Worm (Caenorhabditis elegans) whole organism, late embryonic: Measurements from ENCODE around the gene unc-62.

Experiments used
- C08G9.2 ChIP-seq: sonication (generic microtip); optimal IDR thresholded peaks from 2 replicates; lab custom pipeline; 2016; ENCODE audit warnings: mild to moderate bottlenecking, missing genetic modification characterization, moderate library complexity, missing compliant biosample characterization
- C38D4.7 ChIP-seq: fragments of 200-800 bp; sonication (Bioruptor generic); optimal IDR thresholded peaks from 2 replicates; lab custom pipeline; 2018; ENCODE audit warnings: mild to moderate bottlenecking, missing genetic modification characterization, moderate library complexity, missing compliant biosample characterization
- F13H6.1 ChIP-seq: sonication (generic microtip); optimal IDR thresholded peaks from 2 replicates; lab custom pipeline; 2016; ENCODE audit warnings: missing genetic modification characterization, missing compliant biosample characterization
- K02D7.2 ChIP-seq: sonication (generic microtip); optimal IDR thresholded peaks from 2 replicates; lab custom pipeline; 2017; ENCODE audit warnings: mild to moderate bottlenecking, missing genetic modification characterization, missing compliant biosample characterization
- T23F11.4 ChIP-seq: fragments of 200-800 bp; sonication (Bioruptor generic); optimal IDR thresholded peaks from 2 replicates; lab custom pipeline; 2018; ENCODE audit warnings: mild to moderate bottlenecking, missing genetic modification characterization, missing compliant biosample characterization
- Y22D7AL.16 ChIP-seq: sonication (generic microtip); optimal IDR thresholded peaks from 2 replicates; lab custom pipeline; 2016; ENCODE audit warnings: missing genetic modification characterization, missing compliant biosample characterization
- ceh-14 ChIP-seq: sonication (generic microtip); optimal IDR thresholded peaks from 2 replicates; lab custom pipeline; 2016; ENCODE audit warnings: missing genotype, missing genetic modification characterization, missing compliant biosample characterization
- ceh-18 ChIP-seq: sonication (generic microtip); optimal IDR thresholded peaks from 2 replicates; lab custom pipeline; 2016; ENCODE audit warnings: missing genetic modification characterization, missing compliant biosample characterization
- ceh-19 ChIP-seq: fragments of 200-800 bp; sonication (Bioruptor generic); optimal IDR thresholded peaks from 2 replicates; lab custom pipeline; 2018; ENCODE audit warnings: mild to moderate bottlenecking, missing genetic modification characterization, missing compliant biosample characterization
- ceh-2 ChIP-seq: sonication (generic microtip); optimal IDR thresholded peaks from 2 replicates; lab custom pipeline; 2016; ENCODE audit warnings: missing genotype, missing genetic modification characterization, missing compliant biosample characterization
- ceh-22 ChIP-seq: sonication (generic microtip); optimal IDR thresholded peaks from 2 replicates; lab custom pipeline; 2017; ENCODE audit warnings: missing biosample characterization, missing genetic modification characterization
- ceh-24 ChIP-seq: sonication (generic microtip); optimal IDR thresholded peaks from 2 replicates; lab custom pipeline; 2016; ENCODE audit warnings: mild to moderate bottlenecking, missing genetic modification characterization, missing compliant biosample characterization
- ceh-30 ChIP-seq: fragments of 150-350 bp; optimal IDR thresholded peaks from 2 replicates; lab custom pipeline; 2014; ENCODE audit warnings: missing biosample characterization, missing genetic modification characterization
- ceh-31 ChIP-seq: sonication (generic microtip); optimal IDR thresholded peaks from 2 replicates; lab custom pipeline; 2016; ENCODE audit warnings: missing genetic modification characterization, missing compliant biosample characterization
- ceh-34 ChIP-seq: sonication (generic microtip); optimal IDR thresholded peaks from 2 replicates; lab custom pipeline; 2016; ENCODE audit warnings: mild to moderate bottlenecking, missing genetic modification characterization, missing compliant biosample characterization
- ceh-48 ChIP-seq: sonication (generic microtip); optimal IDR thresholded peaks from 2 replicates; lab custom pipeline; 2016; ENCODE audit warnings: missing genetic modification characterization, inconsistent platforms, missing compliant biosample characterization
- che-1 ChIP-seq: sonication (generic microtip); optimal IDR thresholded peaks from 2 replicates; lab custom pipeline; 2016; ENCODE audit warnings: mild to moderate bottlenecking, missing genetic modification characterization, missing compliant biosample characterization
- dmd-4 ChIP-seq: sonication (generic microtip); optimal IDR thresholded peaks from 2 replicates; lab custom pipeline; 2016; ENCODE audit warnings: borderline replicate concordance, missing genetic modification characterization, missing compliant biosample characterization
- elt-4 ChIP-seq: sonication (generic microtip); optimal IDR thresholded peaks from 2 replicates; lab custom pipeline; 2016; ENCODE audit warnings: missing genetic modification characterization, missing compliant biosample characterization
- eyg-1 ChIP-seq: sonication (generic microtip); optimal IDR thresholded peaks from 2 replicates; lab custom pipeline; 2016; ENCODE audit warnings: missing genotype, missing genetic modification characterization, missing compliant biosample characterization
- fkh-6 ChIP-seq: sonication (generic microtip); optimal IDR thresholded peaks from 2 replicates; lab custom pipeline; 2016; ENCODE audit warnings: missing genetic modification characterization, missing compliant biosample characterization
- gmeb-2 ChIP-seq: sonication (generic microtip); optimal IDR thresholded peaks from 2 replicates; lab custom pipeline; 2016; ENCODE audit warnings: missing genetic modification characterization, inconsistent platforms, missing compliant biosample characterization
- hlh-15 ChIP-seq: sonication (generic microtip); optimal IDR thresholded peaks from 2 replicates; lab custom pipeline; 2016; ENCODE audit warnings: missing genetic modification characterization, missing compliant biosample characterization
- hlh-30 ChIP-seq: sonication (generic microtip); optimal IDR thresholded peaks from 2 replicates; lab custom pipeline; 2017; ENCODE audit warnings: antibody characterized with exemption, missing genetic modification characterization, missing compliant biosample characterization; ENCODE audit not compliant: insufficient read depth
- lin-11 ChIP-seq: fragments of 200-800 bp; sonication (Bioruptor generic); optimal IDR thresholded peaks from 2 replicates; lab custom pipeline; 2018; ENCODE audit warnings: mild to moderate bottlenecking, missing genetic modification characterization, missing compliant biosample characterization
- madf-2 ChIP-seq: sonication (generic microtip); optimal IDR thresholded peaks from 2 replicates; lab custom pipeline; 2017; ENCODE audit warnings: missing genetic modification characterization, missing compliant biosample characterization
- nhr-11 ChIP-seq: fragments of 150-350 bp; optimal IDR thresholded peaks from 2 replicates; lab custom pipeline; 2014; ENCODE audit warnings: missing biosample characterization, missing genetic modification characterization
- npax-4 ChIP-seq: sonication (generic microtip); optimal IDR thresholded peaks from 2 replicates; lab custom pipeline; 2016; ENCODE audit warnings: missing genetic modification characterization, missing compliant biosample characterization
- odd-2 ChIP-seq: sonication (generic microtip); optimal IDR thresholded peaks from 2 replicates; lab custom pipeline; 2017; ENCODE audit warnings: antibody characterized with exemption, mild to moderate bottlenecking, missing genetic modification characterization, missing compliant biosample characterization
- pha-2 ChIP-seq: sonication (generic microtip); optimal IDR thresholded peaks from 2 replicates; lab custom pipeline; 2017; ENCODE audit warnings: mild to moderate bottlenecking, missing genetic modification characterization, missing compliant biosample characterization
- pha-4 ChIP-seq: fragments of 150-350 bp; optimal IDR thresholded peaks from 2 replicates; lab custom pipeline; 2018; ENCODE audit warnings: missing biosample characterization, missing genetic modification reagents, missing genetic modification characterization
- pqm-1 ChIP-seq: sonication (generic microtip); optimal IDR thresholded peaks from 2 replicates; lab custom pipeline; 2016; ENCODE audit warnings: missing genetic modification characterization, missing compliant biosample characterization
- pros-1 ChIP-seq: fragments of 150-350 bp; optimal IDR thresholded peaks from 2 replicates; lab custom pipeline; 2014; ENCODE audit warnings: missing biosample characterization, missing genetic modification reagents, missing genetic modification characterization
- ref-2 ChIP-seq: sonication (generic microtip); optimal IDR thresholded peaks from 2 replicates; lab custom pipeline; 2016; ENCODE audit warnings: missing genetic modification characterization, missing compliant biosample characterization
- sox-2 ChIP-seq: fragments of 200-800 bp; sonication (Bioruptor generic); IDR thresholded peaks from 2 replicates; pipeline ENCODE4 v1.3.6; 2022; ENCODE audit warnings: missing genetic modification reagents, missing genetic modification characterization, missing compliant biosample characterization
- syd-9 ChIP-seq: sonication (generic microtip); optimal IDR thresholded peaks from 2 replicates; lab custom pipeline; 2016; ENCODE audit warnings: mild to moderate bottlenecking, missing genetic modification characterization, moderate library complexity, missing compliant biosample characterization
- tbx-2 ChIP-seq: sonication (generic microtip); optimal IDR thresholded peaks from 2 replicates; lab custom pipeline; 2016; ENCODE audit warnings: missing genetic modification characterization, missing compliant biosample characterization
- tbx-7 ChIP-seq: sonication (generic microtip); optimal IDR thresholded peaks from 2 replicates; lab custom pipeline; 2016; ENCODE audit warnings: missing genotype, missing genetic modification characterization, missing compliant biosample characterization
- ttx-3 ChIP-seq: sonication (generic microtip); optimal IDR thresholded peaks from 2 replicates; lab custom pipeline; 2016; ENCODE audit warnings: missing genetic modification reagents, missing genetic modification characterization, missing compliant biosample characterization
- unc-3 ChIP-seq, 2 experiments: fragments of 200-800 bp in 1 of 2; sonication (Bioruptor generic) in 1 of 2; sonication (generic microtip) in 1 of 2; conservative IDR thresholded peaks in 1 of 2; optimal IDR thresholded peaks in 1 of 2; 2 replicates each; pipeline versions ENCODE4 v1.3.6 to Lab custom; 2016 to 2022; ENCODE audit warnings: missing compliant biosample characterization in 2 of 2, missing genetic modification characterization in 2 of 2, missing genetic modification reagents in 1 of 2
- unc-42 ChIP-seq: sonication (generic microtip); optimal IDR thresholded peaks from 2 replicates; lab custom pipeline; 2016; ENCODE audit warnings: missing genotype, missing genetic modification characterization, missing compliant biosample characterization
- zip-5 ChIP-seq: sonication (generic microtip); optimal IDR thresholded peaks from 2 replicates; lab custom pipeline; 2016; ENCODE audit warnings: missing genetic modification characterization, missing compliant biosample characterization
- ztf-16 ChIP-seq: sonication (generic microtip); optimal IDR thresholded peaks from 2 replicates; lab custom pipeline; 2017; ENCODE audit warnings: missing genetic modification characterization, missing compliant biosample characterization

unc-62 gene

ce11 chrV:4525512-4525911, 28.3 kb downstream of the unc-62 start:
- no peak for TF ChIP-seq pqm-1 (tag; lab: Kevin White, UChicago)
- TF ChIP-seq ceh-24 = no peak
- no peak for TF ChIP-seq ztf-16 (tag; lab: Kevin White, UChicago)
- TF ChIP-seq C08G9.2 (tag; lab: Kevin White, UChicago) = no peak
- no peak for TF ChIP-seq nhr-11
- TF ChIP-seq eyg-1 = no peak
- TF ChIP-seq tbx-2 = peak; percentile 19
- TF ChIP-seq, all 69 proteins: peak for 1

- TF ChIP-seq npax-4 (tag; lab: Kevin White, UChicago) = no peak
- peak; percentile 1 for TF ChIP-seq ref-2
- TF ChIP-seq syd-9 (tag; lab: Kevin White, UChicago) = no peak
- TF ChIP-seq K02D7.2 (tag; lab: Kevin White, UChicago) = no peak
- no peak for TF ChIP-seq C08G9.2 (tag; lab: Kevin White, UChicago)
- no peak for TF ChIP-seq elt-4
- TF ChIP-seq ceh-30 (tag; lab: Kevin White, UChicago) = no peak
- TF ChIP-seq ceh-19 (GFP tag; lab: Kevin White, UChicago) = no peak
- no peak for TF ChIP-seq sox-2 (GFP tag; lab: Robert Waterston, UW)
- TF ChIP-seq madf-2 (tag; lab: Kevin White, UChicago) = no peak
- no peak for TF ChIP-seq pha-4 (tag; lab: Kevin White, UChicago)
- peak; percentile 22 for TF ChIP-seq unc-42
- TF ChIP-seq eyg-1 = no peak
- no peak for TF ChIP-seq unc-3 (GFP tag; conservative IDR thresholded peaks at IDR 0.05; lab: Robert Waterston, UW)
- TF ChIP-seq unc-3 (tag; optimal IDR thresholded peaks at IDR 0.05; lab: Kevin White, UChicago) = no peak
- TF ChIP-seq C38D4.7 (GFP tag; lab: Kevin White, UChicago) = peak; percentile 12
- peak; percentile 36 for TF ChIP-seq ceh-34 (tag; lab: Kevin White, UChicago)
- TF ChIP-seq ceh-14 (tag; lab: Kevin White, UChicago) = peak; percentile 7
- no peak for TF ChIP-seq Y22D7AL.16 (tag; lab: Kevin White, UChicago)
- no peak for TF ChIP-seq ttx-3
- no peak for TF ChIP-seq hlh-30
- TF ChIP-seq lin-11 = no peak
- TF ChIP-seq pha-2 (tag; lab: Kevin White, UChicago) = no peak
- no peak for TF ChIP-seq gmeb-2
- no peak for TF ChIP-seq che-1 (tag; lab: Kevin White, UChicago)
- TF ChIP-seq hlh-15 = no peak
- TF ChIP-seq ceh-24 = no peak
- peak; percentile 49 for TF ChIP-seq ceh-18
- no peak for TF ChIP-seq ztf-16 (tag; lab: Kevin White, UChicago)
- TF ChIP-seq ceh-48 = no peak
- no peak for TF ChIP-seq tbx-2
- peak; percentile 17 for TF ChIP-seq dmd-4 (tag; lab: Kevin White, UChicago)
- TF ChIP-seq T23F11.4 (GFP tag; lab: Kevin White, UChicago) = no peak
- no peak for TF ChIP-seq fkh-6 (tag; lab: Kevin White, UChicago)
- peak; percentile 9 for TF ChIP-seq ceh-2 (tag; lab: Kevin White, UChicago)
- no peak for TF ChIP-seq pros-1
Observed at ce11 chrV:4526801-4527425, 29.7 kb downstream of the unc-62 start.

ce11 chrV:4527934-4528333, 30.7 kb downstream of the unc-62 start:
- TF ChIP-seq pha-2 (tag; lab: Kevin White, UChicago) = no peak
- TF ChIP-seq elt-4 = no peak

ce11 chrV:4535736-4536135, 38.5 kb downstream of the unc-62 start:
- TF ChIP-seq ceh-22 (no peak), F13H6.1 (tag; lab: Kevin White, UChicago) (no peak), zip-5 (tag; lab: Kevin White, UChicago) (peak; percentile 60), npax-4 (tag; lab: Kevin White, UChicago) (no peak), odd-2 (tag; lab: Kevin White, UChicago) (no peak), ceh-31 (tag; lab: Kevin White, UChicago) (peak; percentile 44), tbx-2 (peak; percentile 49), dmd-4 (tag; lab: Kevin White, UChicago) (no peak), ref-2 (peak; percentile 23), C08G9.2 (tag; lab: Kevin White, UChicago) (peak; percentile 48), tbx-7 (tag; lab: Kevin White, UChicago) (peak; percentile 1), ceh-14 (tag; lab: Kevin White, UChicago) (peak; percentile 15), che-1 (tag; lab: Kevin White, UChicago) (no peak)
- TF ChIP-seq, all 69 proteins: peak for 7
